Fruit fly (Drosophila melanogaster): ENCODE data around the gene bsk.

dm6 chr2L:10220010-10220409 is 30.3 kb downstream of the bsk start:
- TF ChIP-seq Hr83 (GFP tag; optimal IDR thresholded peaks at IDR 0.05; ENCODE audit: poor library complexity, severe bottlenecking) (no peak), OdsH (GFP tag; optimal IDR thresholded peaks at IDR 0.05) (no peak), Sp1 (GFP tag; optimal IDR thresholded peaks at IDR 0.05) (no peak), woc (GFP tag; optimal IDR thresholded peaks at IDR 0.05) (no peak), h (GFP tag; optimal IDR thresholded peaks at IDR 0.05) (no peak), psq (GFP tag; optimal IDR thresholded peaks at IDR 0.05) (no peak), Mio (GFP tag; optimal IDR thresholded peaks at IDR 0.05) (no peak), sv (GFP tag; optimal IDR thresholded peaks at IDR 0.05) (no peak), Abd-B (GFP tag; optimal IDR thresholded peaks at IDR 0.05) (no peak), usp (GFP tag; optimal IDR thresholded peaks at IDR 0.05) (no peak), ey (GFP tag; optimal IDR thresholded peaks at IDR 0.05) (no peak)
